Worm (Caenorhabditis elegans): ENCODE data around the gene Y25C1A.8.

DNA sequence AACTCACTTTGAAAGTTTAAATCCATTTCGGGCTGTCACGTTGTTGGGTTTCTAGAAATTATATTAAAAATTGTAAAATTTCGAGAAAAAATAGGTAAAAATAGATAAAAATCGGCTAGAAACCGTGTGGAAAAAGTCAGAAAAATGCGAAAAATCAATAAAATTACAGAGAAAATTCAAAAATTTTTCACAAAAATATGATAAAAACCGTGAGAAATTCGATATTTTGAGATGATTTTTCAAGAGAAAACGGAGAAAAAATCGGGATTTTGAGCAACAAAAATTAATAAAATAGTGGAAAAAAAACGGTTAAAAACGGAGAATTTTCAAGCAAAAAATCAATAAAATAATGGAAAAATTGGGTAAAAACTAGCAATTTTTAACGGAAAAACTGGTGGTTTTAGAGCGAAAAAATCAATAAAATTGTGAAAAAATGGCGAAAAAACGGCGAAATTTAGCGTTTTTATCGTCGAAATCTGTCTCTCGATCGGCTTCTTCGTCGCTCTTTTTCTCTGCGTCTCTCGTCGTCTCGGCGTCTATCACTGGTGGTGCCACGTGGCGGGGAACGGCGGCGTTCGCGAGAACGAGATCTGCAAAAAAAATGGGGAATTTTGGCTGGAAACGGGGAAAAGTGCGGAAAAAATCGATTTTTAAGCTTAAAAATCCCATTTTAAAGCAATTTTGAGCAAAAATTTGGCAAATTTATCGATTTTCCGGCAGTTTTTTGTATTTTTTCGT, 5.6 kb downstream of the Y25C1A.8 start, which contains the start of gene Y25C1A.7:
- TF ChIP-seq nhr-28 (tag; optimal IDR thresholded peaks at IDR 0.05): no peak
- TF ChIP-seq snpc-4 (tag; optimal IDR thresholded peaks at IDR 0.05): no peak
- TF ChIP-seq ama-1 (optimal IDR thresholded peaks at IDR 0.05): no peak
- no peak for TF ChIP-seq pax-3 (tag; optimal IDR thresholded peaks at IDR 0.05)
- no peak for TF ChIP-seq lsy-2 (tag; optimal IDR thresholded peaks at IDR 0.05)
- no peak for TF ChIP-seq alr-1 (tag; optimal IDR thresholded peaks at IDR 0.05; ENCODE audit: borderline replicate concordance)
- no peak for TF ChIP-seq pag-3 (tag; optimal IDR thresholded peaks at IDR 0.05; ENCODE audit: borderline replicate concordance, insufficient read depth)
- TF ChIP-seq nhr-12 (tag; optimal IDR thresholded peaks at IDR 0.05): no peak
- no peak for TF ChIP-seq unc-130 (tag; optimal IDR thresholded peaks at IDR 0.05)
- no peak for TF ChIP-seq nhr-76 (tag; optimal IDR thresholded peaks at IDR 0.05)
- TF ChIP-seq elt-3 (tag; optimal IDR thresholded peaks at IDR 0.05): no peak
- no peak for TF ChIP-seq ceh-82 (tag; optimal IDR thresholded peaks at IDR 0.05)

Data from whole organism, L1 larva.